Fruit fly (Drosophila melanogaster) whole organism, embryonic: ENCODE data around the gene Efhc1.1.
A peak's percentile ranks its signal among the peaks of the same experiment; 100 is the strongest.

Experiments used
- B-H2 ChIP-seq: fragments of 200-800 bp; sonication (Bioruptor generic); optimal IDR thresholded peaks from 2 replicates; lab custom pipeline; 2018; ENCODE audit warnings: missing biosample characterization, mild to moderate bottlenecking, missing genetic modification characterization
- Bdp1 ChIP-seq: fragments of 200-800 bp; sonication (Bioruptor generic); optimal IDR thresholded peaks from 3 replicates; lab custom pipeline; 2016; ENCODE audit warnings: missing biosample characterization, missing genetic modification characterization
- CG10543 ChIP-seq: fragments of 200-800 bp; sonication (Bioruptor generic); optimal IDR thresholded peaks from 3 replicates; lab custom pipeline; 2017; ENCODE audit warnings: missing biosample characterization, mild to moderate bottlenecking, missing genetic modification characterization, moderate library complexity
- CG10979 ChIP-seq: fragments of 200-800 bp; sonication (Bioruptor generic); optimal IDR thresholded peaks from 2 replicates; lab custom pipeline; 2018; ENCODE audit warnings: missing biosample characterization, mild to moderate bottlenecking, missing genetic modification characterization, moderate library complexity
- CG11398 ChIP-seq: fragments of 200-800 bp; sonication (Bioruptor generic); optimal IDR thresholded peaks from 2 replicates; lab custom pipeline; 2016; ENCODE audit warnings: missing biosample characterization, missing genetic modification characterization
- CG11695 ChIP-seq: fragments of 200-800 bp; sonication (Bioruptor generic); IDR thresholded peaks from 3 replicates; pipeline ENCODE4 v1.3.6; 2022; ENCODE audit warnings: missing biosample characterization, missing genetic modification characterization
- CG12219 ChIP-seq: fragments of 200-800 bp; sonication (Bioruptor generic); optimal IDR thresholded peaks from 3 replicates; lab custom pipeline; 2018; ENCODE audit warnings: missing biosample characterization, mild to moderate bottlenecking, missing genetic modification characterization
- CG12299 ChIP-seq: fragments of 200-800 bp; sonication (Bioruptor generic); optimal IDR thresholded peaks from 2 replicates; lab custom pipeline; 2018; ENCODE audit warnings: missing biosample characterization, mild to moderate bottlenecking, missing genetic modification characterization
- CG13287 ChIP-seq: fragments of 200-800 bp; sonication (Bioruptor generic); IDR thresholded peaks from 2 replicates; pipeline ENCODE4 v1.3.6; 2022; ENCODE audit warnings: missing biosample characterization, missing genetic modification characterization; ENCODE audit not compliant: partially characterized antibody
- CG13775 ChIP-seq: fragments of 200-800 bp; sonication (Bioruptor generic); optimal IDR thresholded peaks from 3 replicates; lab custom pipeline; 2017; ENCODE audit warnings: missing biosample characterization, mild to moderate bottlenecking, missing genetic modification characterization
- CG18476 ChIP-seq: fragments of 200-800 bp; sonication (Bioruptor generic); optimal IDR thresholded peaks from 2 replicates; lab custom pipeline; 2016; ENCODE audit warnings: missing biosample characterization, mild to moderate bottlenecking, missing genetic modification characterization
- CG2129 ChIP-seq: fragments of 200-800 bp; sonication (Bioruptor generic); IDR thresholded peaks from 2 replicates; pipeline ENCODE4 v1.3.6; 2022; ENCODE audit warnings: missing biosample characterization, missing genetic modification characterization; ENCODE audit not compliant: partially characterized antibody
- CG2199 ChIP-seq: fragments of 200-800 bp; sonication (Bioruptor generic); IDR thresholded peaks from 3 replicates; pipeline ENCODE4 v1.3.6; 2022; ENCODE audit warnings: missing biosample characterization, missing genetic modification characterization
- CG2202 ChIP-seq: fragments of 200-800 bp; sonication (Bioruptor generic); optimal IDR thresholded peaks from 2 replicates; lab custom pipeline; 2018; ENCODE audit warnings: missing biosample characterization, mild to moderate bottlenecking, missing genetic modification characterization
- CG30020 ChIP-seq: fragments of 200-800 bp; optimal IDR thresholded peaks from 2 replicates; lab custom pipeline; 2019; ENCODE audit warnings: missing biosample characterization, mild to moderate bottlenecking, missing genetic modification characterization, moderate library complexity
- CG31388 ChIP-seq: fragments of 200-800 bp; sonication (Bioruptor generic); optimal IDR thresholded peaks from 2 replicates; lab custom pipeline; 2016; ENCODE audit warnings: missing biosample characterization, missing genetic modification characterization
- CG3281 ChIP-seq: fragments of 200-800 bp; sonication (Bioruptor generic); optimal IDR thresholded peaks from 3 replicates; lab custom pipeline; 2017; ENCODE audit warnings: missing biosample characterization, mild to moderate bottlenecking, missing genetic modification characterization
- CG6254 ChIP-seq: fragments of 200-800 bp; sonication (Bioruptor generic); optimal IDR thresholded peaks from 3 replicates; lab custom pipeline; 2017; ENCODE audit warnings: mild to moderate bottlenecking, missing biosample characterization, missing genetic modification reagents, missing genetic modification characterization
- CG6791 ChIP-seq: fragments of 200-800 bp; sonication (Bioruptor generic); IDR thresholded peaks from 3 replicates; pipeline ENCODE4 v1.3.6; 2022; ENCODE audit warnings: missing biosample characterization, missing genetic modification characterization; ENCODE audit not compliant: partially characterized antibody
- CG9932 ChIP-seq: fragments of 200-800 bp; sonication (Bioruptor generic); IDR thresholded peaks from 2 replicates; pipeline ENCODE4 v1.3.6; 2022; ENCODE audit warnings: missing biosample characterization, missing genetic modification characterization
- Dll ChIP-seq: fragments of 200-800 bp; sonication (Bioruptor generic); IDR thresholded peaks from 4 replicates; pipeline ENCODE4 v1.3.6; 2022; ENCODE audit warnings: missing biosample characterization, missing genetic modification characterization; ENCODE audit not compliant: partially characterized antibody
- Doc3 ChIP-seq: fragments of 200-800 bp; sonication (Bioruptor generic); IDR thresholded peaks from 3 replicates; pipeline ENCODE4 v1.3.6; 2022; ENCODE audit warnings: missing biosample characterization, missing genetic modification characterization; ENCODE audit not compliant: partially characterized antibody
- HLH3B ChIP-seq: fragments of 200-800 bp; sonication (Bioruptor generic); IDR thresholded peaks from 2 replicates; pipeline ENCODE4 v1.3.6; 2022; ENCODE audit warnings: missing biosample characterization, missing genetic modification characterization
- Lim3 ChIP-seq: fragments of 200-800 bp; sonication (Bioruptor generic); IDR thresholded peaks from 2 replicates; pipeline ENCODE4 v1.3.6; 2022; ENCODE audit warnings: missing biosample characterization, missing genetic modification characterization
- MBD-R2 ChIP-seq: fragments of 200-800 bp; sonication (Bioruptor generic); IDR thresholded peaks from 2 replicates; pipeline ENCODE4 v1.3.6; 2022; ENCODE audit warnings: missing biosample characterization, missing genetic modification characterization
- MESR4 ChIP-seq: fragments of 200-800 bp; sonication (Bioruptor generic); optimal IDR thresholded peaks from 2 replicates; lab custom pipeline; 2018; ENCODE audit warnings: missing biosample characterization, mild to moderate bottlenecking, missing genetic modification characterization, moderate library complexity
- Pdp1 ChIP-seq, 2 experiments: fragments of 200-800 bp; sonication (Bioruptor generic); optimal IDR thresholded peaks; 3 replicates each; lab custom pipeline; 2016; ENCODE audit warnings: missing biosample characterization in 2 of 2, missing genetic modification characterization in 2 of 2, mild to moderate bottlenecking in 1 of 2, moderate library complexity in 1 of 2
- Scr ChIP-seq: fragments of 200-800 bp; sonication (Bioruptor generic); IDR thresholded peaks from 2 replicates; pipeline ENCODE4 v1.3.6; 2022; ENCODE audit warnings: missing biosample characterization, missing genetic modification characterization; ENCODE audit not compliant: partially characterized antibody
- Six4 ChIP-seq: fragments of 200-800 bp; sonication (Bioruptor generic); optimal IDR thresholded peaks from 2 replicates; lab custom pipeline; 2016; ENCODE audit warnings: missing biosample characterization, missing genetic modification characterization
- Sox102F ChIP-seq: fragments of 200-800 bp; sonication (Bioruptor generic); optimal IDR thresholded peaks from 2 replicates; lab custom pipeline; 2018; ENCODE audit warnings: missing biosample characterization, mild to moderate bottlenecking, missing genetic modification characterization, moderate library complexity
- Spps ChIP-seq: fragments of 200-800 bp; sonication (Bioruptor generic); optimal IDR thresholded peaks from 2 replicates; lab custom pipeline; 2018; ENCODE audit warnings: missing biosample characterization, mild to moderate bottlenecking, missing genetic modification characterization
- Vsx1 ChIP-seq: fragments of 200-800 bp; sonication (Bioruptor generic); optimal IDR thresholded peaks from 2 replicates; lab custom pipeline; 2017; ENCODE audit warnings: missing biosample characterization, mild to moderate bottlenecking, missing genetic modification characterization, missing genetic modification reagents
- chm ChIP-seq: fragments of 200-800 bp; sonication (Bioruptor generic); IDR thresholded peaks from 2 replicates; pipeline ENCODE4 v1.3.6; 2022; ENCODE audit warnings: missing biosample characterization, missing genetic modification characterization
- ci ChIP-seq: fragments of 200-800 bp; sonication (Bioruptor generic); IDR thresholded peaks from 3 replicates; pipeline ENCODE4 v1.3.6; 2022; ENCODE audit warnings: missing biosample characterization, missing genetic modification characterization
- fd96Cb ChIP-seq: fragments of 200-800 bp; sonication (Bioruptor generic); optimal IDR thresholded peaks from 2 replicates; lab custom pipeline; 2018; ENCODE audit warnings: missing biosample characterization, mild to moderate bottlenecking, missing genetic modification characterization, moderate library complexity
- gfzf ChIP-seq: fragments of 200-800 bp; sonication (Bioruptor generic); optimal IDR thresholded peaks from 2 replicates; lab custom pipeline; 2016; ENCODE audit warnings: missing biosample characterization, mild to moderate bottlenecking, missing genetic modification characterization, moderate library complexity
- gsb ChIP-seq: fragments of 200-800 bp; sonication (Bioruptor generic); IDR thresholded peaks from 2 replicates; pipeline ENCODE4 v1.3.6; 2022; ENCODE audit warnings: missing biosample characterization, missing genetic modification characterization
- h ChIP-seq: fragments of >200 bp; optimal IDR thresholded peaks from 2 replicates; lab custom pipeline; 2017
- ind ChIP-seq: fragments of 200-800 bp; sonication (Bioruptor generic); optimal IDR thresholded peaks from 3 replicates; lab custom pipeline; 2016; ENCODE audit warnings: missing biosample characterization, missing genetic modification characterization
- inv ChIP-seq: fragments of 200-800 bp; sonication (Bioruptor generic); IDR thresholded peaks from 2 replicates; pipeline ENCODE4 v1.3.6; 2022; ENCODE audit warnings: missing biosample characterization, missing genetic modification characterization; ENCODE audit not compliant: partially characterized antibody
- mam ChIP-seq: fragments of 200-800 bp; sonication (Bioruptor generic); optimal IDR thresholded peaks from 3 replicates; lab custom pipeline; 2016; ENCODE audit warnings: missing biosample characterization, missing genetic modification characterization
- pb ChIP-seq: fragments of 200-800 bp; sonication (Bioruptor generic); optimal IDR thresholded peaks from 3 replicates; lab custom pipeline; 2016; ENCODE audit warnings: missing biosample characterization, missing genetic modification characterization
- pfk ChIP-seq: fragments of 200-800 bp; sonication (Bioruptor generic); optimal IDR thresholded peaks from 2 replicates; lab custom pipeline; 2018; ENCODE audit warnings: missing biosample characterization, mild to moderate bottlenecking, missing genetic modification characterization, moderate library complexity
- pnt ChIP-seq: fragments of 200-800 bp; sonication (Bioruptor generic); optimal IDR thresholded peaks from 3 replicates; lab custom pipeline; 2016; ENCODE audit warnings: missing biosample characterization, missing genetic modification characterization
- schlank ChIP-seq: fragments of 200-800 bp; sonication (Bioruptor generic); optimal IDR thresholded peaks from 2 replicates; lab custom pipeline; 2018; ENCODE audit warnings: missing biosample characterization, mild to moderate bottlenecking, missing genetic modification characterization

The Efhc1.1 gene

DNA sequence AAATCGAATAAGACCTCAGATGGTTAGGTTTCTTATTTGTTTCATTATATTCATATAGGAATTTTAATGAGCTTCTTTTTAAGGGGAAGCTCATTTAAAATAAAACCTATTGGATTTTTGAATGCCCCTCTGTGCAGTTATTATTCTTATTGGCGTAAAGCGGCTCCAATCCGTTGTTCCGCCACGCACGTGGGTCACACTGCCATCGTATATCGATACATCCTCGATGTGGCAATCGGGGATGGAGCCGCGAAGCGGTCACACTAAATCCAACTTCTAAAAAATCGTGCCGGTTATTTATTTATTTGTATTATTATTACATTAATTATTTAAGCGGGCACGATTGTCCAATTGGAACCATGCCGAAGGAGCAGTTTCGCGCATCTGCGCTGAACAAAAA, 20.8 kb downstream of the Efhc1.1 start, which contains the start of gene Polr3A (continued):
- no peak for TF ChIP-seq CG12299 (tag; lab: Kevin White, UChicago)
- no peak for TF ChIP-seq pb (GFP tag; lab: Kevin White, UChicago)
- TF ChIP-seq Spps (tag; lab: Kevin White, UChicago), result no peak
- no peak for TF ChIP-seq CG11398 (GFP tag; lab: Kevin White, UChicago)
- TF ChIP-seq Bdp1, result no peak
- no peak for TF ChIP-seq fd96Cb
- TF ChIP-seq CG2202 (tag; lab: Kevin White, UChicago), result no peak
- no peak for TF ChIP-seq CG2129 (GFP tag; lab: Robert Waterston, UW)
- 0 out of 3 replicates have a peak, but pooled peaks have one; percentile 38 for TF ChIP-seq Doc3 (GFP tag; lab: Robert Waterston, UW)
- TF ChIP-seq B-H2 (GFP tag; lab: Kevin White, UChicago), result no peak
- no peak for TF ChIP-seq CG18476 (GFP tag; lab: Kevin White, UChicago)
- no peak for TF ChIP-seq CG10979
- TF ChIP-seq ci (GFP tag; lab: Robert Waterston, UW), result no peak
- no peak for TF ChIP-seq Vsx1 (GFP tag; lab: Kevin White, UChicago)
- no peak for TF ChIP-seq Lim3 (GFP tag; lab: Robert Waterston, UW)
- no peak for TF ChIP-seq CG12219 (GFP tag; lab: Kevin White, UChicago)
- no peak for TF ChIP-seq Sox102F (GFP tag; lab: Kevin White, UChicago)
- TF ChIP-seq h (lab: Kevin White, UChicago), result no peak
- no peak for TF ChIP-seq ind
- TF ChIP-seq pnt (GFP tag; lab: Kevin White, UChicago), result no peak
- no peak for TF ChIP-seq chm (GFP tag; lab: Robert Waterston, UW)
- TF ChIP-seq CG10543 (GFP tag; lab: Kevin White, UChicago), result no peak
- no peak for TF ChIP-seq gsb (GFP tag; lab: Robert Waterston, UW)
- TF ChIP-seq CG31388 (GFP tag; lab: Kevin White, UChicago), result no peak
- no peak for TF ChIP-seq CG13775 (GFP tag; lab: Kevin White, UChicago)
- TF ChIP-seq HLH3B (GFP tag; lab: Robert Waterston, UW), result no peak
- TF ChIP-seq CG30020, result peak; percentile 62
- TF ChIP-seq Six4 (GFP tag; lab: Kevin White, UChicago), result no peak
- peak; percentile 82 for TF ChIP-seq pfk (GFP tag; lab: Kevin White, UChicago)
- TF ChIP-seq CG6791 (GFP tag; lab: Robert Waterston, UW), result peak; percentile 73; the same call in 2 of the 3 replicates
- no peak for TF ChIP-seq CG2199 (GFP tag; lab: Robert Waterston, UW)
- TF ChIP-seq schlank (tag; lab: Kevin White, UChicago), result no peak
- no peak for TF ChIP-seq CG3281 (GFP tag; lab: Kevin White, UChicago)
- no peak for TF ChIP-seq CG6254 (GFP tag; lab: Kevin White, UChicago)
- no peak for TF ChIP-seq CG9932 (GFP tag; lab: Robert Waterston, UW)
- no peak for TF ChIP-seq CG11695 (GFP tag; lab: Robert Waterston, UW)
- TF ChIP-seq, all 482 proteins: peak for 55

DNA sequence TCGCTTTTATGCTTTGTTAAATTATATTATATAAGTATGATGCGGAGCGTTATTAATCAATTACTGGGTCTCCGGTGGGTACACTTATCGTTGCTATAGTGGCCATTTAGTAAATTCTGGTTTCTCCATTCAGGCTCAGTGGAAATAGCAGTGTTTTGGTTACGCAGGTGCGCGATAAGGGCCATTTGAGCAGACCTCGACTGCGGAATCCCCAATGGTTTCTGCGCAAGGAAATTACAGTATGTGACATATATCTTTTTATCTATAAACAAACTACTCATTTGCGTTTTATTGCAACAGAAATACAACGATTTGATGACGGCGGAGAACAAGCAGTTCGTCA, 22.2 kb downstream of the Efhc1.1 start:
- TF ChIP-seq Scr (GFP tag; lab: Robert Waterston, UW), result peak; percentile 32; the same call in 1 of the 2 replicates
- peak; percentile 11; the same call in 1 of the 2 replicates for TF ChIP-seq CG13287 (GFP tag; lab: Robert Waterston, UW)
- TF ChIP-seq inv (GFP tag; lab: Robert Waterston, UW), result 0 out of 2 replicates have a peak, but pooled peaks have one; percentile 4
- no peak for TF ChIP-seq mam (GFP tag; lab: Kevin White, UChicago)
- peak in 1 of 2 experiments; percentile 87 for TF ChIP-seq Pdp1 (GFP tag; optimal IDR thresholded peaks at IDR 0.05; lab: Kevin White, UChicago)
- peak; percentile 46 for TF ChIP-seq MBD-R2
- peak; percentile 53 for TF ChIP-seq MESR4 (GFP tag; lab: Kevin White, UChicago)
- no peak for TF ChIP-seq gfzf (GFP tag; lab: Kevin White, UChicago)
- peak; percentile 55; the same call in 3 of the 4 replicates for TF ChIP-seq Dll (GFP tag; lab: Robert Waterston, UW)
